Fruit fly (Drosophila melanogaster) whole organism, adult: ENCODE data around the gene Ugt37E1.

ENCODE experiments used
- CG11617 ChIP-seq: fragments of 200-800 bp; sonication (Bioruptor generic); optimal IDR thresholded peaks from 2 replicates; lab custom pipeline; 2017; ENCODE audit warnings: mild to moderate bottlenecking, missing biosample characterization, missing genetic modification reagents, missing genetic modification characterization
- CG12768 ChIP-seq: fragments of 200-800 bp; sonication (Bioruptor generic); optimal IDR thresholded peaks from 2 replicates; lab custom pipeline; 2017; ENCODE audit warnings: missing biosample characterization, missing genetic modification characterization, mild to moderate bottlenecking, moderate library complexity, missing genetic modification reagents
- CG14711 ChIP-seq: fragments of 200-800 bp; sonication (Bioruptor generic); optimal IDR thresholded peaks from 2 replicates; lab custom pipeline; 2018; ENCODE audit warnings: missing biosample characterization, mild to moderate bottlenecking, missing genetic modification characterization, moderate library complexity
- CG1620 ChIP-seq: fragments of 200-800 bp; sonication (Bioruptor generic); optimal IDR thresholded peaks from 2 replicates; lab custom pipeline; 2016; ENCODE audit warnings: missing biosample characterization, missing genetic modification characterization
- CG33017 ChIP-seq: fragments of 200-800 bp; sonication (Bioruptor generic); optimal IDR thresholded peaks from 2 replicates; lab custom pipeline; 2018; ENCODE audit warnings: missing biosample characterization, mild to moderate bottlenecking, missing genetic modification characterization, moderate library complexity
- CG5204 ChIP-seq: fragments of 200-800 bp; sonication (Bioruptor generic); optimal IDR thresholded peaks from 2 replicates; lab custom pipeline; 2016; ENCODE audit warnings: missing biosample characterization, missing genetic modification characterization
- CG7045 ChIP-seq: fragments of 200-800 bp; sonication (Bioruptor generic); optimal IDR thresholded peaks from 2 replicates; lab custom pipeline; 2017; ENCODE audit warnings: missing biosample characterization, mild to moderate bottlenecking, missing genetic modification characterization
- CG7101 ChIP-seq: fragments of 200-800 bp; sonication (Bioruptor generic); optimal IDR thresholded peaks from 2 replicates; lab custom pipeline; 2018; ENCODE audit warnings: missing biosample characterization, mild to moderate bottlenecking, missing genetic modification characterization, moderate library complexity
- Clk ChIP-seq: fragments of 200-800 bp; sonication (Bioruptor generic); optimal IDR thresholded peaks from 2 replicates; lab custom pipeline; 2017; ENCODE audit warnings: missing biosample characterization, missing genetic modification characterization
- Crg-1 ChIP-seq: fragments of 200-800 bp; sonication (Bioruptor generic); optimal IDR thresholded peaks from 2 replicates; lab custom pipeline; 2016; ENCODE audit warnings: missing biosample characterization, missing genetic modification characterization
- Hr96 ChIP-seq: fragments of 200-800 bp; sonication (Bioruptor generic); optimal IDR thresholded peaks from 2 replicates; lab custom pipeline; 2016; ENCODE audit warnings: missing biosample characterization, missing genetic modification characterization
- Mnt ChIP-seq: fragments of 200-800 bp; sonication (Bioruptor generic); optimal IDR thresholded peaks from 2 replicates; lab custom pipeline; 2016; ENCODE audit warnings: missing biosample characterization, mild to moderate bottlenecking, missing genetic modification characterization
- bab1 ChIP-seq: fragments of 200-800 bp; sonication (Bioruptor generic); optimal IDR thresholded peaks from 3 replicates; lab custom pipeline; 2019; ENCODE audit warnings: missing biosample characterization, mild to moderate bottlenecking, missing genetic modification characterization, moderate library complexity
- cic ChIP-seq: fragments of 200-800 bp; sonication (Bioruptor generic); optimal IDR thresholded peaks from 2 replicates; lab custom pipeline; 2017; ENCODE audit warnings: missing biosample characterization, mild to moderate bottlenecking, missing genetic modification characterization, moderate library complexity
- cnc ChIP-seq, 2 experiments: fragments of >200 bp; optimal IDR thresholded peaks; 2 replicates each; lab custom pipeline; 2017
- kay ChIP-seq: fragments of 200-800 bp; sonication (Bioruptor generic); peaks from one replicate; lab custom pipeline; 2016; ENCODE audit warnings: missing biosample characterization, missing genetic modification characterization, borderline replicate concordance
- ovo ChIP-seq: fragments of 200-800 bp; sonication (Bioruptor generic); optimal IDR thresholded peaks from 2 replicates; lab custom pipeline; 2016; ENCODE audit warnings: missing biosample characterization, missing genetic modification characterization
- pad ChIP-seq: fragments of 200-800 bp; sonication (Bioruptor generic); optimal IDR thresholded peaks from 3 replicates; lab custom pipeline; 2017; ENCODE audit warnings: missing biosample characterization, missing genetic modification characterization, mild to moderate bottlenecking, moderate library complexity, missing genetic modification reagents
- tj ChIP-seq: fragments of 200-800 bp; sonication (Bioruptor generic); optimal IDR thresholded peaks from 3 replicates; lab custom pipeline; 2017; ENCODE audit warnings: missing biosample characterization, mild to moderate bottlenecking, missing genetic modification characterization, moderate library complexity
- toe ChIP-seq: fragments of 200-800 bp; sonication (Bioruptor generic); optimal IDR thresholded peaks from 2 replicates; lab custom pipeline; 2016; ENCODE audit warnings: missing biosample characterization, missing genetic modification characterization

The Ugt37E1 gene

dm6 chr2L:16766070-16766752 lies 30.2 kb upstream of the Ugt37E1 start, which contains the start of gene Mhc:
Gene Mhc, plus strand, starts transcription at chr2L:16766566.
- no peak for TF ChIP-seq cnc (optimal IDR thresholded peaks at IDR 0.05; lab: Kevin White, UChicago)
- no peak for TF ChIP-seq toe (GFP tag; lab: Kevin White, UChicago)
- TF ChIP-seq Mnt, result no peak
- TF ChIP-seq Crg-1 (GFP tag; lab: Kevin White, UChicago), result no peak
- no peak for TF ChIP-seq pad (GFP tag; lab: Kevin White, UChicago)
- TF ChIP-seq CG33017 (tag; lab: Kevin White, UChicago), result no peak
- TF ChIP-seq CG1620 (GFP tag; lab: Kevin White, UChicago), result no peak
- TF ChIP-seq CG7101, result no peak
- no peak for TF ChIP-seq kay (GFP tag; lab: Kevin White, UChicago)

- TF ChIP-seq Mnt (no peak), Hr96 (GFP tag; lab: Kevin White, UChicago) (no peak), cnc (optimal IDR thresholded peaks at IDR 0.05; lab: Kevin White, UChicago) (no peak)
Observed at dm6 chr2L:16787548-16787947, 8.8 kb upstream of the Ugt37E1 start.

dm6 chr2L:16788885-16789284 lies 7.5 kb upstream of the Ugt37E1 start:
- no peak for TF ChIP-seq ovo (GFP tag; lab: Kevin White, UChicago)
- peak; percentile 2 for TF ChIP-seq kay (GFP tag; lab: Kevin White, UChicago)

- TF ChIP-seq pad (GFP tag; lab: Kevin White, UChicago) (no peak), CG1620 (GFP tag; lab: Kevin White, UChicago) (no peak), CG11617 (no peak), kay (GFP tag; lab: Kevin White, UChicago) (no peak), Hr96 (GFP tag; lab: Kevin White, UChicago) (no peak), CG7101 (no peak), cnc (optimal IDR thresholded peaks at IDR 0.05; lab: Kevin White, UChicago) (no peak), toe (GFP tag; lab: Kevin White, UChicago) (no peak), Clk (no peak), cic (GFP tag; lab: Kevin White, UChicago) (no peak), CG7045 (GFP tag; lab: Kevin White, UChicago) (no peak), bab1 (no peak), CG14711 (tag; lab: Kevin White, UChicago) (no peak), tj (GFP tag; lab: Kevin White, UChicago) (no peak), ovo (GFP tag; lab: Kevin White, UChicago) (no peak), CG33017 (tag; lab: Kevin White, UChicago) (no peak), Mnt (no peak), Crg-1 (GFP tag; lab: Kevin White, UChicago) (no peak), CG5204 (GFP tag; lab: Kevin White, UChicago) (no peak), CG12768 (no peak)
Observed at dm6 chr2L:16789880-16790279, 6.5 kb upstream of the Ugt37E1 start.

- TF ChIP-seq Hr96 (GFP tag; lab: Kevin White, UChicago) (no peak), Mnt (peak; percentile 6), cic (GFP tag; lab: Kevin White, UChicago) (peak; percentile 5)
Observed at dm6 chr2L:16790671-16791270, 5.6 kb upstream of the Ugt37E1 start, which contains the start of gene Cyt-b5-r. Gene Cyt-b5-r, minus strand, starts transcription at chr2L:16790721.

dm6 chr2L:16791345-16791744 lies 5.0 kb upstream of the Ugt37E1 start, which contains the start of gene CG17928:
Gene CG17928, plus strand, starts transcription at chr2L:16791568.
- TF ChIP-seq ovo (GFP tag; lab: Kevin White, UChicago) (no peak), kay (GFP tag; lab: Kevin White, UChicago) (peak; percentile 74)

- TF ChIP-seq CG1620 (GFP tag; lab: Kevin White, UChicago) (no peak), bab1 (no peak), Hr96 (GFP tag; lab: Kevin White, UChicago) (no peak), ovo (GFP tag; lab: Kevin White, UChicago) (no peak), tj (GFP tag; lab: Kevin White, UChicago) (no peak), cic (GFP tag; lab: Kevin White, UChicago) (no peak), CG14711 (tag; lab: Kevin White, UChicago) (no peak), cnc (optimal IDR thresholded peaks at IDR 0.05; lab: Kevin White, UChicago) (no peak), toe (GFP tag; lab: Kevin White, UChicago) (no peak), pad (GFP tag; lab: Kevin White, UChicago) (no peak), Crg-1 (GFP tag; lab: Kevin White, UChicago) (no peak), CG7101 (no peak)
Observed at dm6 chr2L:16793970-16794369, 2.4 kb upstream of the Ugt37E1 start, which contains the start of gene Ugt37C2. Gene Ugt37C2, plus strand, starts transcription at chr2L:16794211.
